Worm (Caenorhabditis elegans) whole organism, midembryonic: ENCODE measurements around the gene C08G5.6.

Experiments
- T22C8.4 ChIP-seq: fragments of 200-800 bp; sonication (Bioruptor generic); IDR thresholded peaks from 2 replicates; pipeline ENCODE4 v1.3.6; 2022; ENCODE audit warnings: missing genetic modification characterization, missing compliant biosample characterization
- med-1 ChIP-seq: sonication (generic microtip); optimal IDR thresholded peaks from 2 replicates; lab custom pipeline; 2017; ENCODE audit warnings: missing genetic modification characterization, mild to moderate bottlenecking, missing compliant biosample characterization, antibody characterized with exemption, missing genetic modification reagents; ENCODE audit not compliant: insufficient read depth

DNA sequence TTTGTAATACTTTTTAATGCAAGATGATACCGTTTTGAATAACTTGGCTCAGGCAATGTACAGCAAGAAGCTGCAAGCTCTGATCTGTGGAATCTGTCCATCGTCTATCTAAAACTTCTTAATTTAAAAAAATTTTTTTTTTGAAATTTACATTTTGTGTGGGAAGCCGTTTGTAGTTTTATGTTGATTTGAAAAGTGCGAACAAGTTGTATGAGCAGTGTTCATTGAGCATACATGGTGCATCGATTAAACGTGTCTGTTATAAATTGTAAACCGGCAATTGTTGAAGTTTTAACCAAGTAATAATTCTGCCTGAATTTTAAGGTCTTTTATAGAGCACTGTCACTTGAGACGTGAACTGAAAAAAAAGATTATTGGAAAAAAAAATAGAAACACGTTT lies 13.2 kb downstream of the C08G5.6 start, which contains the start of gene Y39F10A.6:
- TF ChIP-seq med-1 = no peak
- TF ChIP-seq T22C8.4 (GFP tag; lab: Robert Waterston, UW) = no peak
